Worm (Caenorhabditis elegans) whole organism, L1 larva: ENCODE results near the gene C05G5.5.
A peak's percentile ranks its signal among the peaks of the same experiment; 100 is the strongest.

ENCODE experiments used
- C04F5.9 ChIP-seq: sonication (generic microtip); optimal IDR thresholded peaks from 2 replicates; lab custom pipeline; 2016; ENCODE audit warnings: missing genetic modification characterization, missing compliant biosample characterization
- C16A3.4 ChIP-seq: fragments of 150-350 bp; optimal IDR thresholded peaks from 2 replicates; lab custom pipeline; 2014; ENCODE audit warnings: missing biosample characterization, missing genetic modification characterization
- C34B4.2 ChIP-seq: sonication (generic microtip); optimal IDR thresholded peaks from 2 replicates; lab custom pipeline; 2017; ENCODE audit warnings: mild to moderate bottlenecking, missing genetic modification characterization, missing compliant biosample characterization
- ama-1 ChIP-seq: fragments of 150-350 bp; optimal IDR thresholded peaks from 2 replicates; lab custom pipeline; 2014
- blmp-1 ChIP-seq: fragments of 150-350 bp; optimal IDR thresholded peaks from 2 replicates; lab custom pipeline; 2014; ENCODE audit warnings: missing biosample characterization, missing genetic modification characterization
- ceh-8 ChIP-seq: fragments of 200-800 bp; sonication (Bioruptor generic); optimal IDR thresholded peaks from 2 replicates; lab custom pipeline; 2018; ENCODE audit warnings: mild to moderate bottlenecking, missing genetic modification characterization, moderate library complexity, missing compliant biosample characterization
- ceh-82 ChIP-seq, 3 experiments: fragments of 150-350 bp in 1 of 3; sonication (generic microtip) in 2 of 3; optimal IDR thresholded peaks; 2 replicates each; lab custom pipeline; 2014 to 2017; ENCODE audit warnings: missing biosample characterization in 3 of 3, missing genetic modification characterization in 3 of 3
- dsc-1 ChIP-seq: sonication (generic microtip); optimal IDR thresholded peaks from 2 replicates; lab custom pipeline; 2016; ENCODE audit warnings: mild to moderate bottlenecking, missing genetic modification characterization, missing compliant biosample characterization
- efl-1 ChIP-seq, 4 experiments: fragments of 150-350 bp; optimal IDR thresholded peaks in 3 of 4; peaks in 1 of 4; 1 replicate in 1 of 4; 2 replicates in 3 of 4; lab custom pipeline; 2014; ENCODE audit warnings: missing biosample characterization in 2 of 4, missing genetic modification characterization in 2 of 4, missing genetic modification reagents in 2 of 4
- egl-13 ChIP-seq: sonication (generic microtip); optimal IDR thresholded peaks from 2 replicates; lab custom pipeline; 2016; ENCODE audit warnings: missing genotype, missing genetic modification reagents, missing genetic modification characterization, missing compliant biosample characterization
- egl-27 ChIP-seq, 2 experiments: fragments of 150-350 bp in 1 of 2; sonication (generic microtip); optimal IDR thresholded peaks; 3 replicates each; lab custom pipeline; 2017 to 2018; ENCODE audit warnings: missing biosample characterization in 2 of 2, missing genetic modification characterization in 2 of 2, missing genetic modification reagents in 2 of 2
- elt-2 ChIP-seq: sonication (generic microtip); optimal IDR thresholded peaks from 2 replicates; lab custom pipeline; 2016; ENCODE audit warnings: missing genetic modification characterization, mild to moderate bottlenecking, inconsistent platforms, missing compliant biosample characterization, missing genetic modification reagents
- elt-3 ChIP-seq, 6 experiments: fragments of 150-350 bp in 1 of 6; sonication (generic microtip); optimal IDR thresholded peaks; 2 replicates each; lab custom pipeline; 2017 to 2018; ENCODE audit warnings: missing biosample characterization in 6 of 6, missing genetic modification characterization in 6 of 6, inconsistent platforms in 1 of 6
- fkh-4 ChIP-seq: sonication (generic microtip); optimal IDR thresholded peaks from 2 replicates; lab custom pipeline; 2016; ENCODE audit warnings: missing compliant biosample characterization, missing genetic modification characterization, borderline replicate concordance
- fos-1 ChIP-seq: fragments of 150-350 bp; optimal IDR thresholded peaks from 2 replicates; lab custom pipeline; 2014; ENCODE audit warnings: missing biosample characterization, missing genetic modification characterization
- grh-1 ChIP-seq: fragments of 200-800 bp; sonication (Bioruptor generic); IDR thresholded peaks from 2 replicates; pipeline ENCODE4 v1.3.6; 2022; ENCODE audit warnings: missing genetic modification reagents, missing genetic modification characterization, missing compliant biosample characterization
- hlh-17 ChIP-seq: fragments of 200-800 bp; sonication (Bioruptor generic); optimal IDR thresholded peaks from 2 replicates; lab custom pipeline; 2018; ENCODE audit warnings: missing genetic modification characterization, mild to moderate bottlenecking, missing compliant biosample characterization, moderate library complexity, borderline replicate concordance
- hlh-4 ChIP-seq: sonication (generic microtip); optimal IDR thresholded peaks from 2 replicates; lab custom pipeline; 2016; ENCODE audit warnings: mild to moderate bottlenecking, missing genetic modification characterization, missing compliant biosample characterization
- lin-13 ChIP-seq: fragments of 150-350 bp; optimal IDR thresholded peaks from 2 replicates; lab custom pipeline; 2014; ENCODE audit warnings: missing biosample characterization, missing genetic modification reagents, missing genetic modification characterization
- lin-14 ChIP-seq: fragments of 200-800 bp; sonication (Bioruptor generic); optimal IDR thresholded peaks from 2 replicates; lab custom pipeline; 2018; ENCODE audit warnings: mild to moderate bottlenecking, missing genetic modification characterization, moderate library complexity, missing compliant biosample characterization
- mab-9 ChIP-seq: fragments of 200-800 bp; sonication (Bioruptor generic); IDR thresholded peaks from 2 replicates; pipeline ENCODE4 v1.3.6; 2022; ENCODE audit warnings: missing genetic modification reagents, missing genetic modification characterization, missing compliant biosample characterization
- mep-1 ChIP-seq: fragments of 150-350 bp; optimal IDR thresholded peaks from 2 replicates; lab custom pipeline; 2014; ENCODE audit warnings: missing biosample characterization, missing genetic modification characterization
- nhr-12 ChIP-seq: sonication (generic microtip); optimal IDR thresholded peaks from 2 replicates; lab custom pipeline; 2017; ENCODE audit warnings: missing biosample characterization, missing genetic modification characterization
- nhr-19 ChIP-seq: fragments of 200-800 bp; sonication (Bioruptor generic); conservative IDR thresholded peaks from 2 replicates; pipeline ENCODE4 v1.3.6; 2022; ENCODE audit warnings: missing genetic modification characterization, missing compliant biosample characterization
- nhr-20 ChIP-seq: sonication (generic microtip); optimal IDR thresholded peaks from 2 replicates; lab custom pipeline; 2016; ENCODE audit warnings: mild to moderate bottlenecking, missing genetic modification characterization, missing compliant biosample characterization
- nhr-237 ChIP-seq: fragments of 150-350 bp; optimal IDR thresholded peaks from 2 replicates; lab custom pipeline; 2014; ENCODE audit warnings: missing biosample characterization, missing genetic modification characterization
- nhr-71 ChIP-seq: sonication (generic microtip); optimal IDR thresholded peaks from 2 replicates; lab custom pipeline; 2016; ENCODE audit warnings: mild to moderate bottlenecking, missing genetic modification characterization, moderate library complexity, missing compliant biosample characterization
- nhr-76 ChIP-seq: sonication (generic microtip); optimal IDR thresholded peaks from 2 replicates; lab custom pipeline; 2017; ENCODE audit warnings: missing biosample characterization, missing genetic modification characterization
- pax-3 ChIP-seq: fragments of 200-800 bp; sonication (Bioruptor generic); optimal IDR thresholded peaks from 2 replicates; lab custom pipeline; 2018; ENCODE audit warnings: mild to moderate bottlenecking, missing genetic modification characterization, moderate library complexity, missing compliant biosample characterization
- skn-1 ChIP-seq: fragments of 150-350 bp; optimal IDR thresholded peaks from 2 replicates; lab custom pipeline; 2014; ENCODE audit warnings: missing biosample characterization, missing genetic modification characterization
- snu-23 ChIP-seq: sonication (generic microtip); optimal IDR thresholded peaks from 2 replicates; lab custom pipeline; 2016; ENCODE audit warnings: missing genetic modification characterization, missing compliant biosample characterization
- sox-4 ChIP-seq: sonication (generic microtip); optimal IDR thresholded peaks from 2 replicates; lab custom pipeline; 2016; ENCODE audit warnings: missing genetic modification characterization, missing compliant biosample characterization
- tbx-2 ChIP-seq: sonication (generic microtip); optimal IDR thresholded peaks from 2 replicates; lab custom pipeline; 2016; ENCODE audit warnings: missing genetic modification characterization, missing compliant biosample characterization
- tlp-1 ChIP-seq: fragments of 150-350 bp; optimal IDR thresholded peaks from 2 replicates; lab custom pipeline; 2014; ENCODE audit warnings: missing biosample characterization, missing genetic modification characterization
- unc-130 ChIP-seq: fragments of 150-350 bp; optimal IDR thresholded peaks from 2 replicates; lab custom pipeline; 2017; ENCODE audit warnings: missing biosample characterization, missing genetic modification characterization, inconsistent platforms
- unc-30 ChIP-seq: sonication (generic microtip); optimal IDR thresholded peaks from 2 replicates; lab custom pipeline; 2017; ENCODE audit warnings: missing biosample characterization, missing genetic modification characterization
- vab-15 ChIP-seq: sonication (generic microtip); optimal IDR thresholded peaks from 2 replicates; lab custom pipeline; 2017; ENCODE audit warnings: missing genotype, mild to moderate bottlenecking, missing genetic modification characterization, missing compliant biosample characterization
- ztf-11 ChIP-seq, 2 experiments: sonication (generic microtip); optimal IDR thresholded peaks; 2 replicates each; lab custom pipeline; 2016 to 2017; ENCODE audit warnings: missing genetic modification characterization in 2 of 2, missing biosample characterization in 1 of 2, missing compliant biosample characterization in 1 of 2
- ztf-4 ChIP-seq: fragments of 150-350 bp; optimal IDR thresholded peaks from 2 replicates; lab custom pipeline; 2014; ENCODE audit warnings: missing biosample characterization, missing genetic modification characterization

The C05G5.5 gene

DNA sequence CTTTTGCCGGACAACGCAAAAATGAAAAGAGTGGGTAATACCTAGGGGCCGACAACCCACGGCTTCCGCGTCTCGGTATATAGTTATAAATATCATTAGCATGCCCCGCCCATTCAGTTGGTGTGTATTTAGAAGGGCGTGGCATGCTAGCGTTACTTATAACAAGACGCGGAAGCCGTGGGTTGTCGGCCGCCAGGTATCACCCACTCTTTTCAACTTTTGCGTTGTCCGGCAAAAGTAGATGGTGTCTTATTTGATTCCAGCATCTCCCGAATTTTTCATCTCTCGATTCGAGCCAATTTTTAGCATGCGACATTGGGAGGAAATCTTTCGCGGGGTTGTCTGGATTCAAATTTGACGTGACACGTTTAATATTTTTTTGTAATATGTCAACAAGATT is 43.1 kb downstream of the C05G5.5 start:
- no peak for TF ChIP-seq lin-14 (GFP tag; lab: Kevin White, UChicago)
- TF ChIP-seq efl-1 (optimal IDR thresholded peaks at IDR 0.05; lab: Kevin White, UChicago), result no peak
- peak in 1 of 2 experiments; percentile 66 for TF ChIP-seq efl-1 (GFP tag; optimal IDR thresholded peaks at IDR 0.05 in 1 of 2; lab: Kevin White, UChicago)

DNA sequence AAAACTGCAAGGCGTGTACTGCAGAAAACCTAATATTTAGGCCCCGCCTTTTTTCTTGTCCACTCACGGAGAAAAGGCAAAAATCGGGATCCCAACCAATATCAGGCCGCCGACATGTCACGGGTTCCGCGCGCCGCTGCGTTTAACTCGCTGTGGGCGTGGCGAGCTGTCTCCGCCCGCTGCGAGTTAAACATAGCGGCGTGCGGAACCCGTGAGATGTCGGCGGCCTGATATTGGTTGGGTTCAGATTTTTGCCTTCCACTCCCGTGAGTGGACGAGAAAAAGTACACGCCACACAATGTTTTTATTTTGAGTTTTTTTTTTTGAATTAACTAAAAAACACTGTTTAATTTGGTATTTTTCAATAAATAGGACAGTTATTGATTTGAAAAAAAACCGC is 45.5 kb downstream of the C05G5.5 start:
- TF ChIP-seq blmp-1 (tag; lab: Kevin White, UChicago) (no peak), C04F5.9 (tag; lab: Kevin White, UChicago) (no peak), lin-13 (GFP tag; lab: Kevin White, UChicago) (no peak), ama-1 (lab: Kevin White, UChicago) (no peak), pax-3 (tag; lab: Kevin White, UChicago) (no peak), egl-27 (tag; optimal IDR thresholded peaks at IDR 0.05; lab: Kevin White, UChicago) (no peak), fos-1 (tag; lab: Kevin White, UChicago) (no peak), unc-130 (tag; lab: Kevin White, UChicago) (no peak), mep-1 (tag; lab: Kevin White, UChicago) (no peak), ceh-8 (GFP tag; lab: Kevin White, UChicago) (no peak), nhr-71 (tag; lab: Kevin White, UChicago) (no peak), unc-30 (no peak), grh-1 (GFP tag; lab: Robert Waterston, UW) (no peak), snu-23 (GFP tag; lab: Kevin White, UChicago) (no peak), egl-13 (tag; lab: Kevin White, UChicago) (no peak)

DNA sequence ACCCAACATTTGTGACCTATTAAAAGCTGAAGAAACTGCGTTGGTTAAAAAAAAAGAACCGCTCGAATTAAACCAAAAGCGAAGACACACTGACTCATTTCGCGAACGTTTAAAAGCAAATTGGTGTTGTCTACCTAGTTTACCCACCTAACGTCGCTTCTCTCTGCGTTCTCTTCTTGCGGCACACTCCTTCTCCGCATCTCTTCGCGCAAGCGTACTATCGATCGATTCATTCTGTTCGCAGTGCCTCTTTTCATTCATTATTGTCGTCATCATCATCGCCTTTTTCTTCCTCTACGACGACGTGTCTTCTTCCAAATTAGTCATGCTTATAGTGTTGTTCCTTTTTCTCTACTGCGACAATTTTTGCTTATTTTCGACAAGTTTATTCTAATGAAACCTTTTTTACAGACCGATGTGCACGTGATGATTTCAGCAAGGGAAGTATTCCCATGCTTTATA is 49.7 kb downstream of the C05G5.5 start, which contains the start of gene atrn-1:
TSS of gene atrn-1 (plus strand) at position 412 of the 462 bp plus-strand sequence.
- TF ChIP-seq nhr-20 (tag; lab: Kevin White, UChicago), result peak; percentile 13
- TF ChIP-seq nhr-237, result no peak
- no peak for TF ChIP-seq nhr-19
- TF ChIP-seq tbx-2 (tag; lab: Kevin White, UChicago), result no peak
- peak; percentile 17 for TF ChIP-seq snu-23 (GFP tag; lab: Kevin White, UChicago)
- no peak for TF ChIP-seq C16A3.4 (tag; lab: Kevin White, UChicago)
- no peak for TF ChIP-seq nhr-12 (tag; lab: Kevin White, UChicago)
- TF ChIP-seq mab-9 (GFP tag; lab: Robert Waterston, UW), result no peak
- no peak for TF ChIP-seq nhr-76 (tag; lab: Kevin White, UChicago)
- no peak for TF ChIP-seq lin-13 (GFP tag; lab: Kevin White, UChicago)
- TF ChIP-seq lin-14 (GFP tag; lab: Kevin White, UChicago), result peak; percentile 52
- no peak for TF ChIP-seq vab-15
- no peak for TF ChIP-seq tlp-1
- no peak for TF ChIP-seq elt-2 (tag; lab: Kevin White, UChicago)
- peak; percentile 12 for TF ChIP-seq skn-1 (tag; lab: Kevin White, UChicago)
- no peak for TF ChIP-seq ztf-4 (tag; lab: Kevin White, UChicago)
- TF ChIP-seq ztf-11 (tag; optimal IDR thresholded peaks at IDR 0.05; lab: Kevin White, UChicago), result no peak
- TF ChIP-seq blmp-1 (tag; lab: Kevin White, UChicago), result peak; percentile 39
- no peak for TF ChIP-seq hlh-4 (tag; lab: Kevin White, UChicago)
- no peak for TF ChIP-seq egl-27 (tag; optimal IDR thresholded peaks at IDR 0.05; lab: Kevin White, UChicago)
- TF ChIP-seq nhr-71 (tag; lab: Kevin White, UChicago), result no peak
- no peak for TF ChIP-seq fkh-4 (tag; lab: Kevin White, UChicago)
- TF ChIP-seq dsc-1 (tag; lab: Kevin White, UChicago), result no peak
- no peak for TF ChIP-seq C34B4.2 (tag; lab: Kevin White, UChicago)
- TF ChIP-seq unc-30, result no peak
- peak in 1 of 6 experiments; percentile 11 for TF ChIP-seq elt-3 (tag; optimal IDR thresholded peaks at IDR 0.05; lab: Kevin White, UChicago)
- TF ChIP-seq ceh-82 (tag; optimal IDR thresholded peaks at IDR 0.05; lab: Kevin White, UChicago), result no peak
- TF ChIP-seq hlh-17, result no peak
- TF ChIP-seq sox-4 (tag; lab: Kevin White, UChicago), result no peak
